Fruit fly (Drosophila melanogaster) whole organism, adult: ENCODE measurements around the gene CG42714.

Experiments used
- CG11617 ChIP-seq: fragments of 200-800 bp; sonication (Bioruptor generic); optimal IDR thresholded peaks from 2 replicates; lab custom pipeline; 2017; ENCODE audit warnings: mild to moderate bottlenecking, missing biosample characterization, missing genetic modification reagents, missing genetic modification characterization
- CG12768 ChIP-seq: fragments of 200-800 bp; sonication (Bioruptor generic); optimal IDR thresholded peaks from 2 replicates; lab custom pipeline; 2017; ENCODE audit warnings: missing biosample characterization, missing genetic modification characterization, mild to moderate bottlenecking, moderate library complexity, missing genetic modification reagents
- CG14711 ChIP-seq: fragments of 200-800 bp; sonication (Bioruptor generic); optimal IDR thresholded peaks from 2 replicates; lab custom pipeline; 2018; ENCODE audit warnings: missing biosample characterization, mild to moderate bottlenecking, missing genetic modification characterization, moderate library complexity
- CG1620 ChIP-seq: fragments of 200-800 bp; sonication (Bioruptor generic); optimal IDR thresholded peaks from 2 replicates; lab custom pipeline; 2016; ENCODE audit warnings: missing biosample characterization, missing genetic modification characterization
- CG33017 ChIP-seq: fragments of 200-800 bp; sonication (Bioruptor generic); optimal IDR thresholded peaks from 2 replicates; lab custom pipeline; 2018; ENCODE audit warnings: missing biosample characterization, mild to moderate bottlenecking, missing genetic modification characterization, moderate library complexity
- CG5204 ChIP-seq: fragments of 200-800 bp; sonication (Bioruptor generic); optimal IDR thresholded peaks from 2 replicates; lab custom pipeline; 2016; ENCODE audit warnings: missing biosample characterization, missing genetic modification characterization
- CG7045 ChIP-seq: fragments of 200-800 bp; sonication (Bioruptor generic); optimal IDR thresholded peaks from 2 replicates; lab custom pipeline; 2017; ENCODE audit warnings: missing biosample characterization, mild to moderate bottlenecking, missing genetic modification characterization
- CG7101 ChIP-seq: fragments of 200-800 bp; sonication (Bioruptor generic); optimal IDR thresholded peaks from 2 replicates; lab custom pipeline; 2018; ENCODE audit warnings: missing biosample characterization, mild to moderate bottlenecking, missing genetic modification characterization, moderate library complexity
- Clk ChIP-seq: fragments of 200-800 bp; sonication (Bioruptor generic); optimal IDR thresholded peaks from 2 replicates; lab custom pipeline; 2017; ENCODE audit warnings: missing biosample characterization, missing genetic modification characterization
- Crg-1 ChIP-seq: fragments of 200-800 bp; sonication (Bioruptor generic); optimal IDR thresholded peaks from 2 replicates; lab custom pipeline; 2016; ENCODE audit warnings: missing biosample characterization, missing genetic modification characterization
- Hr96 ChIP-seq: fragments of 200-800 bp; sonication (Bioruptor generic); optimal IDR thresholded peaks from 2 replicates; lab custom pipeline; 2016; ENCODE audit warnings: missing biosample characterization, missing genetic modification characterization
- Mnt ChIP-seq: fragments of 200-800 bp; sonication (Bioruptor generic); optimal IDR thresholded peaks from 2 replicates; lab custom pipeline; 2016; ENCODE audit warnings: missing biosample characterization, mild to moderate bottlenecking, missing genetic modification characterization
- bab1 ChIP-seq: fragments of 200-800 bp; sonication (Bioruptor generic); optimal IDR thresholded peaks from 3 replicates; lab custom pipeline; 2019; ENCODE audit warnings: missing biosample characterization, mild to moderate bottlenecking, missing genetic modification characterization, moderate library complexity
- cic ChIP-seq: fragments of 200-800 bp; sonication (Bioruptor generic); optimal IDR thresholded peaks from 2 replicates; lab custom pipeline; 2017; ENCODE audit warnings: missing biosample characterization, mild to moderate bottlenecking, missing genetic modification characterization, moderate library complexity
- cnc ChIP-seq, 2 experiments: fragments of >200 bp; optimal IDR thresholded peaks; 2 replicates each; lab custom pipeline; 2017
- kay ChIP-seq: fragments of 200-800 bp; sonication (Bioruptor generic); peaks from one replicate; lab custom pipeline; 2016; ENCODE audit warnings: missing biosample characterization, missing genetic modification characterization, borderline replicate concordance
- ovo ChIP-seq: fragments of 200-800 bp; sonication (Bioruptor generic); optimal IDR thresholded peaks from 2 replicates; lab custom pipeline; 2016; ENCODE audit warnings: missing biosample characterization, missing genetic modification characterization
- pad ChIP-seq: fragments of 200-800 bp; sonication (Bioruptor generic); optimal IDR thresholded peaks from 3 replicates; lab custom pipeline; 2017; ENCODE audit warnings: missing biosample characterization, missing genetic modification characterization, mild to moderate bottlenecking, moderate library complexity, missing genetic modification reagents
- tj ChIP-seq: fragments of 200-800 bp; sonication (Bioruptor generic); optimal IDR thresholded peaks from 3 replicates; lab custom pipeline; 2017; ENCODE audit warnings: missing biosample characterization, mild to moderate bottlenecking, missing genetic modification characterization, moderate library complexity
- toe ChIP-seq: fragments of 200-800 bp; sonication (Bioruptor generic); optimal IDR thresholded peaks from 2 replicates; lab custom pipeline; 2016; ENCODE audit warnings: missing biosample characterization, missing genetic modification characterization

The CG42714 gene

dm6 chr3L:6234035-6234434 lies at the start of gene CG42714:
CG42714 (minus strand) TSS chr3L:6234056.
- TF ChIP-seq CG33017 (tag; lab: Kevin White, UChicago) (no peak), CG1620 (no peak), CG14711 (tag; lab: Kevin White, UChicago) (no peak), cnc (optimal IDR thresholded peaks at IDR 0.05; lab: Kevin White, UChicago) (no peak), toe (GFP tag; lab: Kevin White, UChicago) (no peak), CG12768 (GFP tag; lab: Kevin White, UChicago) (no peak), bab1 (GFP tag; lab: Kevin White, UChicago) (no peak), cic (no peak), pad (GFP tag; lab: Kevin White, UChicago) (no peak), CG11617 (GFP tag; lab: Kevin White, UChicago) (no peak), Clk (no peak), Crg-1 (no peak), CG5204 (no peak), CG7101 (tag; lab: Kevin White, UChicago) (no peak), kay (no peak)

- TF ChIP-seq Clk (no peak), tj (GFP tag; lab: Kevin White, UChicago) (no peak), CG12768 (GFP tag; lab: Kevin White, UChicago) (no peak), CG5204 (no peak), cic (no peak), CG14711 (tag; lab: Kevin White, UChicago) (no peak), Mnt (GFP tag; lab: Kevin White, UChicago) (no peak), ovo (no peak), pad (GFP tag; lab: Kevin White, UChicago) (no peak), Hr96 (no peak), bab1 (GFP tag; lab: Kevin White, UChicago) (no peak), kay (no peak), CG33017 (tag; lab: Kevin White, UChicago) (no peak), Crg-1 (no peak), CG7045 (GFP tag; lab: Kevin White, UChicago) (no peak), toe (GFP tag; lab: Kevin White, UChicago) (no peak), CG11617 (GFP tag; lab: Kevin White, UChicago) (no peak), CG1620 (no peak), cnc (optimal IDR thresholded peaks at IDR 0.05; lab: Kevin White, UChicago) (no peak), CG7101 (tag; lab: Kevin White, UChicago) (no peak)
Measured at dm6 chr3L:6275487-6275886, 41.6 kb upstream of the CG42714 start, which contains the start of gene CG43168. CG43168 (plus strand) TSS chr3L:6275787.

- no peak for TF ChIP-seq toe (GFP tag; lab: Kevin White, UChicago)
- TF ChIP-seq tj (GFP tag; lab: Kevin White, UChicago) = no peak
- no peak for TF ChIP-seq CG7101 (tag; lab: Kevin White, UChicago)
- no peak for TF ChIP-seq pad (GFP tag; lab: Kevin White, UChicago)
- TF ChIP-seq bab1 (GFP tag; lab: Kevin White, UChicago) = no peak
- no peak for TF ChIP-seq ovo
- TF ChIP-seq CG11617 (GFP tag; lab: Kevin White, UChicago) = no peak
- TF ChIP-seq cic = no peak
- TF ChIP-seq CG5204 = no peak
- TF ChIP-seq CG14711 (tag; lab: Kevin White, UChicago) = no peak
- no peak for TF ChIP-seq CG33017 (tag; lab: Kevin White, UChicago)
- TF ChIP-seq kay = no peak
- TF ChIP-seq CG12768 (GFP tag; lab: Kevin White, UChicago) = no peak
- TF ChIP-seq Mnt (GFP tag; lab: Kevin White, UChicago) = no peak
Measured at dm6 chr3L:6274929-6275328, 41.1 kb upstream of the CG42714 start.

dm6 chr3L:6270283-6270682 lies 36.4 kb upstream of the CG42714 start:
- TF ChIP-seq kay (peak; percentile 49), CG5204 (no peak)

- TF ChIP-seq Clk = no peak
- TF ChIP-seq kay = no peak
- TF ChIP-seq cnc (optimal IDR thresholded peaks at IDR 0.05; lab: Kevin White, UChicago) = no peak
- TF ChIP-seq Mnt (GFP tag; lab: Kevin White, UChicago) = no peak
- TF ChIP-seq CG5204 = no peak
- TF ChIP-seq CG33017 (tag; lab: Kevin White, UChicago) = no peak
- no peak for TF ChIP-seq ovo
- TF ChIP-seq toe (GFP tag; lab: Kevin White, UChicago) = no peak
- no peak for TF ChIP-seq CG1620
- TF ChIP-seq CG12768 (GFP tag; lab: Kevin White, UChicago) = no peak
- no peak for TF ChIP-seq CG7045 (GFP tag; lab: Kevin White, UChicago)
- TF ChIP-seq cic = no peak
- no peak for TF ChIP-seq pad (GFP tag; lab: Kevin White, UChicago)
- no peak for TF ChIP-seq CG14711 (tag; lab: Kevin White, UChicago)
- TF ChIP-seq bab1 (GFP tag; lab: Kevin White, UChicago) = no peak
Measured at dm6 chr3L:6269003-6269402, 35.1 kb upstream of the CG42714 start.

dm6 chr3L:6268076-6268475 lies 34.2 kb upstream of the CG42714 start:
- no peak for TF ChIP-seq kay
- no peak for TF ChIP-seq CG14711 (tag; lab: Kevin White, UChicago)
- no peak for TF ChIP-seq Hr96
- TF ChIP-seq Clk = no peak
- no peak for TF ChIP-seq bab1 (GFP tag; lab: Kevin White, UChicago)
- no peak for TF ChIP-seq cnc (optimal IDR thresholded peaks at IDR 0.05; lab: Kevin White, UChicago)
- no peak for TF ChIP-seq CG7101 (tag; lab: Kevin White, UChicago)
- TF ChIP-seq CG5204 = no peak
- TF ChIP-seq CG33017 (tag; lab: Kevin White, UChicago) = no peak
- TF ChIP-seq CG7045 (GFP tag; lab: Kevin White, UChicago) = no peak
- TF ChIP-seq CG11617 (GFP tag; lab: Kevin White, UChicago) = no peak
- TF ChIP-seq CG1620 = no peak
- TF ChIP-seq CG12768 (GFP tag; lab: Kevin White, UChicago) = no peak
- TF ChIP-seq toe (GFP tag; lab: Kevin White, UChicago) = no peak
- no peak for TF ChIP-seq cic
- TF ChIP-seq Crg-1 = no peak
- no peak for TF ChIP-seq tj (GFP tag; lab: Kevin White, UChicago)
- no peak for TF ChIP-seq pad (GFP tag; lab: Kevin White, UChicago)
- TF ChIP-seq Mnt (GFP tag; lab: Kevin White, UChicago) = no peak
